Worm (Caenorhabditis elegans) whole organism, L3 larva: ENCODE results near the gene H20E11.2.
"Not testable (repeated sequence)": the region's sequence is repeated elsewhere in the genome, so short reads cannot be mapped to it uniquely, and the experiment has no call there.

Source experiments
- aly-2 ChIP-seq: fragments of 150-350 bp; optimal IDR thresholded peaks from 2 replicates; lab custom pipeline; 2014; ENCODE audit warnings: missing biosample characterization, missing genetic modification characterization
- elt-3 ChIP-seq, 3 experiments: fragments of 150-350 bp in 1 of 3; sonication (generic microtip) in 2 of 3; optimal IDR thresholded peaks; 2 replicates in 2 of 3; 4 replicates in 1 of 3; lab custom pipeline; 2014 to 2017; ENCODE audit warnings: missing biosample characterization in 3 of 3, missing genetic modification characterization in 3 of 3
- fkh-10 ChIP-seq: sonication (generic microtip); optimal IDR thresholded peaks from 2 replicates; lab custom pipeline; 2017; ENCODE audit warnings: missing biosample characterization, missing genetic modification reagents, missing genetic modification characterization
- nhr-12 ChIP-seq: fragments of 150-350 bp; optimal IDR thresholded peaks from 2 replicates; lab custom pipeline; 2014; ENCODE audit warnings: missing biosample characterization, missing genetic modification characterization
- nhr-237 ChIP-seq: fragments of 150-350 bp; optimal IDR thresholded peaks from 2 replicates; lab custom pipeline; 2014; ENCODE audit warnings: missing biosample characterization, missing genetic modification characterization
- nhr-76 ChIP-seq: fragments of 150-350 bp; sonication (generic microtip); optimal IDR thresholded peaks from 5 replicates; lab custom pipeline; 2014; ENCODE audit warnings: missing biosample characterization, missing genetic modification characterization
- pha-4 ChIP-seq: fragments of 150-350 bp; optimal IDR thresholded peaks from 2 replicates; lab custom pipeline; 2014; ENCODE audit warnings: missing biosample characterization, missing genetic modification reagents, missing genetic modification characterization
- skn-1 ChIP-seq: fragments of 150-350 bp; optimal IDR thresholded peaks from 2 replicates; lab custom pipeline; 2014; ENCODE audit warnings: missing biosample characterization, missing genetic modification characterization
- snpc-4 ChIP-seq: fragments of 150-350 bp; optimal IDR thresholded peaks from 2 replicates; lab custom pipeline; 2014; ENCODE audit warnings: missing biosample characterization, missing genetic modification characterization
- unc-62 ChIP-seq: fragments of 150-350 bp; sonication (generic microtip); optimal IDR thresholded peaks from 4 replicates; lab custom pipeline; 2014; ENCODE audit warnings: missing biosample characterization, missing genetic modification reagents, missing genetic modification characterization
- ztf-11 ChIP-seq: fragments of 150-350 bp; optimal IDR thresholded peaks from 2 replicates; lab custom pipeline; 2014; ENCODE audit warnings: missing biosample characterization, missing genetic modification characterization

DNA sequence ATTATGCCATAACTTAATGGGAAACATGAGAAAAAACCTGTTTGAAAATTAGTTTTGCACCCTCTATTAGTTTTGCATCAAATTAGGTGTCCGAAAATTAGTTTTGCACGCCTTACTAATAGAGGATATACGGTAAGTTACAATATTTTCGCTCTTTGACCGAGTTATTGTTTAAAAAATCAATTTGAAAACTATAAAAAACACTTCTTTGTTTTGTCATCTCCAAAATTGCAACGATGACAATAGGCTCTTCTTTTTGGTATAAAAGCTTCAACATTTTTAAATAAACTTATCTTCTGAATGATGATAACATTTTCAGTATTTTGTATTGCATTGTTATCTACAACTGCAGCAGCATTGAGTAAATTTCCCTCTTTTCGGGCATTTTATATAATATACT lies at the start of gene H20E11.2:
- not testable (repeated sequence) for TF ChIP-seq skn-1; elt-3 (tag; optimal IDR thresholded peaks at IDR 0.05; lab: Kevin White, UChicago); unc-62 (GFP tag; lab: Kevin White, UChicago); pha-4 (tag; lab: Kevin White, UChicago); ztf-11 (tag; lab: Kevin White, UChicago); nhr-76 (tag; lab: Kevin White, UChicago); nhr-12; snpc-4 (tag; lab: Kevin White, UChicago); nhr-237 (tag; lab: Kevin White, UChicago); fkh-10 (GFP tag; lab: Kevin White, UChicago); aly-2
